Fruit fly (Drosophila melanogaster) Kc167 (cell line): ENCODE results near the gene CG14892.

Experiments
- Myc ChIP-seq: fragments of >200 bp; optimal IDR thresholded peaks from 2 replicates; lab custom pipeline; 2017; ENCODE audit warnings: missing external identifiers
- Sin3A ChIP-seq: fragments of >200 bp; optimal IDR thresholded peaks from 2 replicates; lab custom pipeline; 2018; ENCODE audit warnings: missing external identifiers
- h ChIP-seq: fragments of >200 bp; optimal IDR thresholded peaks from 3 replicates; lab custom pipeline; 2018; ENCODE audit warnings: missing external identifiers
- insv ChIP-seq: fragments of >200 bp; optimal IDR thresholded peaks from 3 replicates; lab custom pipeline; 2018; ENCODE audit warnings: missing external identifiers
- psq ChIP-seq: fragments of >200 bp; optimal IDR thresholded peaks from 2 replicates; lab custom pipeline; 2017; ENCODE audit warnings: missing external identifiers
- ttk ChIP-seq: sonication (Bioruptor generic); optimal IDR thresholded peaks from 2 replicates; lab custom pipeline; 2017; ENCODE audit warnings: missing external identifiers

- TF ChIP-seq Sin3A (lab: Kevin White, UChicago) (no peak), insv (lab: Kevin White, UChicago) (no peak), psq (lab: Kevin White, UChicago) (no peak), h (lab: Kevin White, UChicago) (no peak), ttk (lab: Kevin White, UChicago) (no peak), Myc (lab: Kevin White, UChicago) (no peak)
Observed at dm6 chr3R:16564775-16565174, 29.4 kb upstream of the CG14892 start.
